Worm (Caenorhabditis elegans): Measurements from ENCODE around the gene dac-1.

dac-1 gene

DNA sequence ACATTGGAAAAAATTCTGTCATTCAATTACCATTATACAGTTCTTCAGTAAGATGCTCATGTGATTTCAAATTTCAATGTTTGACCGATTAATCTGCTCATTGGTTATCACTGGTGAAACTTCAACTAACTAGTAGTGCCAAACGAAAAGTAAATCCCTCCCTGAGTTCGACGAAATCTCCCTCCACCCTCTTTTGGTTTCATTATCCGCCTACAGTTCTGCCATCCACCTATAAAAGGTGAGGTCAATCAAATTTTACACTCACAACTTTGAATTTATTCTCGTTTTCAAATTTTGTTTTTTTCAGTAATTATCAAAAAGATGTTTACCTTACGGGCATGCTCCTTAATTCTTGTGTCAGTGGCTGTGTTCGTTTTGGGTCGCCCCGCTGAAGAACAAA lies 26.7 kb downstream of the dac-1 start, which contains the start of gene far-8:
Gene far-8, plus strand, starts transcription at position 301 of the 400 bp plus-strand sequence.
- no peak for TF ChIP-seq ets-7 (tag; optimal IDR thresholded peaks at IDR 0.05)
- no peak for TF ChIP-seq scrt-1 (GFP tag; IDR thresholded peaks at IDR 0.05)
- no peak for TF ChIP-seq aly-1 (tag; optimal IDR thresholded peaks at IDR 0.05)
- TF ChIP-seq ceh-36 (tag; optimal IDR thresholded peaks at IDR 0.05): no peak
- no peak for TF ChIP-seq hnd-1 (tag; optimal IDR thresholded peaks at IDR 0.05)
- TF ChIP-seq flt-1 (GFP tag; IDR thresholded peaks at IDR 0.05): no peak
- TF ChIP-seq sea-1 (GFP tag; conservative IDR thresholded peaks at IDR 0.05): no peak
- no peak for TF ChIP-seq F13C5.2 (tag; optimal IDR thresholded peaks at IDR 0.05)

ce11 chrIII:843999-844398 lies 28.1 kb downstream of the dac-1 start:
- TF ChIP-seq hmg-4 (GFP tag; optimal IDR thresholded peaks at IDR 0.05) (peak; percentile 23), tra-4 (tag; optimal IDR thresholded peaks at IDR 0.05) (no peak)

DNA sequence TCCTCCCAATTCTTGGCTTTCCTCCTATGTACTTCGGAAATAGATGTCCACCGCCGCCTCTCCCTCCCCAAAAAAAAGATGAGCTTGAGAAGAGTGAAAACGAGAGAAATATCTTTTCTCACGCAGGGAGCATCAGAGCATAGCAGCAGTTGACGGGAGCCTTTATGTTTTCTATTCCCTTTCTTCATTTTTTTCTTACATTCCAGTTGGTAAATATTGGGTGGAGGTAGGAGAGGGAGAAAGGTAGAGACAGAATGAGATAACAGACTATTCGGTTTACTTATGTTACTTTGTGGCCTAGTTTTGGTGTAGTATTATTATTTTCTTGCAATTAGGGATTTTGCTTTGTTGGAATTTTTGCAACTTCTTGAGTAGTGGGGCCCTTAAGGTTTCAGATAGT lies 28.6 kb downstream of the dac-1 start:
- no peak for TF ChIP-seq scrt-1 (GFP tag; IDR thresholded peaks at IDR 0.05)
- no peak for TF ChIP-seq tbx-11 (GFP tag; IDR thresholded peaks at IDR 0.05)
- no peak for TF ChIP-seq pes-1 (GFP tag; IDR thresholded peaks at IDR 0.05)
- TF ChIP-seq hnd-1 (tag; optimal IDR thresholded peaks at IDR 0.05): no peak
- no peak for TF ChIP-seq ceh-13 (GFP tag; optimal IDR thresholded peaks at IDR 0.05)
- TF ChIP-seq hmg-4 (GFP tag; optimal IDR thresholded peaks at IDR 0.05): no peak
- TF ChIP-seq hmbx-1 (tag; optimal IDR thresholded peaks at IDR 0.05): no peak

DNA sequence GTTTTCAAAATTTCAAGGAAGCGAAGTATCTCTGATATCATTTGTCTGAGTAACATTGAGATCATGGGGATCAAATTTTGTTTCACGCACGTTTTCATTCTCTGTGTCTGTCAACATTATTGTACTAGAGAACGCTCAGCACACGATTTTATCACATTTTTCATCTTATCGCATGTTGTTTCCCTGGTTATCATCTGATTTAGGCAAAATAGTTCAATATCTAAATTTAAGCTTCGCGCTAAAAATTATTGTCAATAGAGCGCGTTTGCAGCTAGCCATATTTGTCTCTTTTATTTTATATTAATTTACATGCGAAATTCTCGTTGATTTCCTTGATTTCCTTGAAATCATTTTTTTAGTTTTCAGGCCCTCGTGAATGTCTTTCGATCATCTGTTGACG lies 29.5 kb downstream of the dac-1 start, which contains the start of gene K02F3.2:
Gene K02F3.2, plus strand, starts transcription at position 357 of the 400 bp plus-strand sequence.
- no peak for TF ChIP-seq ceh-13 (GFP tag; optimal IDR thresholded peaks at IDR 0.05)
- TF ChIP-seq hmbx-1 (tag; optimal IDR thresholded peaks at IDR 0.05): no peak
- TF ChIP-seq tbx-37 (GFP tag; conservative IDR thresholded peaks at IDR 0.05): no peak
- TF ChIP-seq B0310.2 (tag; optimal IDR thresholded peaks at IDR 0.05): no peak
- no peak for TF ChIP-seq F13C5.2 (tag; optimal IDR thresholded peaks at IDR 0.05)
- TF ChIP-seq hmg-4 (GFP tag; optimal IDR thresholded peaks at IDR 0.05): no peak
- no peak for TF ChIP-seq sea-1 (GFP tag; conservative IDR thresholded peaks at IDR 0.05)
- TF ChIP-seq flt-1 (GFP tag; IDR thresholded peaks at IDR 0.05): no peak
- no peak for TF ChIP-seq tra-4 (tag; optimal IDR thresholded peaks at IDR 0.05)
- no peak for TF ChIP-seq hnd-1 (tag; optimal IDR thresholded peaks at IDR 0.05)

- TF ChIP-seq tbx-37 (GFP tag; conservative IDR thresholded peaks at IDR 0.05) (no peak), F13C5.2 (tag; optimal IDR thresholded peaks at IDR 0.05) (no peak), hmg-4 (GFP tag; optimal IDR thresholded peaks at IDR 0.05) (no peak), hnd-1 (tag; optimal IDR thresholded peaks at IDR 0.05) (no peak), pes-1 (GFP tag; IDR thresholded peaks at IDR 0.05) (no peak), ama-1 (optimal IDR thresholded peaks at IDR 0.05) (no peak), tra-4 (tag; optimal IDR thresholded peaks at IDR 0.05) (no peak), B0310.2 (tag; optimal IDR thresholded peaks at IDR 0.05) (no peak)
Measured at ce11 chrIII:852296-852695, 36.4 kb downstream of the dac-1 start, which contains the start of gene moma-1. moma-1 (minus strand) TSS chrIII:852396.

- no peak for TF ChIP-seq hmbx-1 (tag; optimal IDR thresholded peaks at IDR 0.05)
- TF ChIP-seq tbx-11 (GFP tag; IDR thresholded peaks at IDR 0.05): no peak
- no peak for TF ChIP-seq sea-1 (GFP tag; conservative IDR thresholded peaks at IDR 0.05)
- TF ChIP-seq ama-1 (optimal IDR thresholded peaks at IDR 0.05): no peak
- no peak for TF ChIP-seq hnd-1 (tag; optimal IDR thresholded peaks at IDR 0.05)
- no peak for TF ChIP-seq F13C5.2 (tag; optimal IDR thresholded peaks at IDR 0.05)
- no peak for TF ChIP-seq tra-4 (tag; optimal IDR thresholded peaks at IDR 0.05)
- no peak for TF ChIP-seq hmg-4 (GFP tag; optimal IDR thresholded peaks at IDR 0.05)
Measured at ce11 chrIII:853414-853813, 37.5 kb downstream of the dac-1 start.

ce11 chrIII:853859-854359 lies 38.0 kb downstream of the dac-1 start, which contains the start of the genes rnp-5 and tag-51:
rnp-5 (minus strand) TSS chrIII:853909.
tag-51 (plus strand) TSS chrIII:854221.
- TF ChIP-seq ceh-36 (tag; optimal IDR thresholded peaks at IDR 0.05): no peak
- no peak for TF ChIP-seq ets-7 (tag; optimal IDR thresholded peaks at IDR 0.05)
- TF ChIP-seq pes-1 (GFP tag; IDR thresholded peaks at IDR 0.05): no peak
- no peak for TF ChIP-seq B0310.2 (tag; optimal IDR thresholded peaks at IDR 0.05)
- no peak for TF ChIP-seq aly-1 (tag; optimal IDR thresholded peaks at IDR 0.05)
- TF ChIP-seq hmg-4 (GFP tag; optimal IDR thresholded peaks at IDR 0.05): no peak
- no peak for TF ChIP-seq ama-1 (optimal IDR thresholded peaks at IDR 0.05)
- TF ChIP-seq hmbx-1 (tag; optimal IDR thresholded peaks at IDR 0.05): no peak
- TF ChIP-seq tra-4 (tag; optimal IDR thresholded peaks at IDR 0.05): no peak
- no peak for TF ChIP-seq tbx-37 (GFP tag; conservative IDR thresholded peaks at IDR 0.05)

DNA sequence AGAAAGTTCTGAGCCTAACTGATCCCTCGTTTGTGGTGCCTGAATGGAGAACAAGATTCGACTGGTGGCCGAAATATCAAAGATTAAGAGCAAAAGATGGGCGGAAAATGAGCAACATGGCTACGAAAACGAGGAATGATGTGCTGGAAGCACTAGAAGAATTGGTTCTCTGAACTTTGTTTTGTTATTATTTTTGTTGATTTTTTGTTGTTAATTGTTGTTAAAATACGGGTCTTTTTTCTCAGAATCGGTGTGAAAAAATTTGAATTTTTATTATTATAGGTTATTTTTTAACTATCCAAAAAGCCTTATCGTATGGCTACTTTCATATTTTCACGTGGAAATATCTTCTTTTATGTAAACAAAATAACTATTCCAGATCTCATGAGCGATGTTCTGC lies 40.3 kb downstream of the dac-1 start, which contains the start of gene K02F3.12:
Gene K02F3.12, plus strand, starts transcription at position 301 of the 400 bp plus-strand sequence.
- TF ChIP-seq aly-1 (tag; optimal IDR thresholded peaks at IDR 0.05) (no peak), tbx-11 (GFP tag; IDR thresholded peaks at IDR 0.05) (no peak), flt-1 (GFP tag; IDR thresholded peaks at IDR 0.05) (no peak), ets-7 (tag; optimal IDR thresholded peaks at IDR 0.05) (no peak), tbx-37 (GFP tag; conservative IDR thresholded peaks at IDR 0.05) (no peak), hnd-1 (tag; optimal IDR thresholded peaks at IDR 0.05) (no peak), ama-1 (optimal IDR thresholded peaks at IDR 0.05) (no peak), hmg-4 (GFP tag; optimal IDR thresholded peaks at IDR 0.05) (no peak), B0310.2 (tag; optimal IDR thresholded peaks at IDR 0.05) (no peak), ceh-36 (tag; optimal IDR thresholded peaks at IDR 0.05) (no peak), hmbx-1 (tag; optimal IDR thresholded peaks at IDR 0.05) (no peak), scrt-1 (GFP tag; IDR thresholded peaks at IDR 0.05) (no peak), sea-1 (GFP tag; conservative IDR thresholded peaks at IDR 0.05) (no peak), ceh-13 (GFP tag; optimal IDR thresholded peaks at IDR 0.05) (no peak), F13C5.2 (tag; optimal IDR thresholded peaks at IDR 0.05) (no peak)
